Worm (Caenorhabditis elegans) whole organism, early embryonic: Measurements from ENCODE around the gene M117.4.

Experiments used
- aly-1 ChIP-seq: sonication (generic microtip); optimal IDR thresholded peaks from 2 replicates; lab custom pipeline; 2016; ENCODE audit warnings: missing genetic modification characterization, missing compliant biosample characterization
- ama-1 ChIP-seq: fragments of 150-350 bp; optimal IDR thresholded peaks from 2 replicates; lab custom pipeline; 2014
- ceh-36 ChIP-seq: sonication (generic microtip); optimal IDR thresholded peaks from 2 replicates; lab custom pipeline; 2016; ENCODE audit warnings: missing genetic modification characterization, inconsistent platforms, missing compliant biosample characterization
- ets-7 ChIP-seq: sonication (generic microtip); optimal IDR thresholded peaks from 2 replicates; lab custom pipeline; 2016; ENCODE audit warnings: missing genotype, missing genetic modification characterization, missing compliant biosample characterization
- flt-1 ChIP-seq: fragments of 200-800 bp; sonication (Bioruptor generic); IDR thresholded peaks from 2 replicates; pipeline ENCODE4 v1.3.6; 2022; ENCODE audit warnings: missing genetic modification characterization, missing compliant biosample characterization
- hmg-4 ChIP-seq: fragments of 200-800 bp; sonication (Bioruptor generic); optimal IDR thresholded peaks from 2 replicates; lab custom pipeline; 2018; ENCODE audit warnings: mild to moderate bottlenecking, missing genetic modification characterization, missing compliant biosample characterization
- hnd-1 ChIP-seq: sonication (generic microtip); optimal IDR thresholded peaks from 2 replicates; lab custom pipeline; 2016; ENCODE audit warnings: missing genetic modification characterization, missing compliant biosample characterization
- pes-1 ChIP-seq: fragments of 200-800 bp; sonication (Bioruptor generic); IDR thresholded peaks from 2 replicates; pipeline ENCODE4 v1.3.6; 2022; ENCODE audit warnings: missing genetic modification reagents, missing genetic modification characterization, missing compliant biosample characterization
- sea-1 ChIP-seq: fragments of 200-800 bp; sonication (Bioruptor generic); conservative IDR thresholded peaks from 2 replicates; pipeline ENCODE4 v1.3.6; 2022; ENCODE audit warnings: missing genetic modification characterization, missing compliant biosample characterization
- tbx-11 ChIP-seq: fragments of 200-800 bp; sonication (Bioruptor generic); IDR thresholded peaks from 2 replicates; pipeline ENCODE4 v1.3.6; 2022; ENCODE audit warnings: missing genetic modification characterization, missing compliant biosample characterization
- tbx-37 ChIP-seq: fragments of 200-800 bp; sonication (Bioruptor generic); conservative IDR thresholded peaks from 2 replicates; pipeline ENCODE4 v1.3.6; 2022; ENCODE audit warnings: missing genetic modification reagents, missing genetic modification characterization, missing compliant biosample characterization
- tra-4 ChIP-seq: sonication (generic microtip); optimal IDR thresholded peaks from 2 replicates; lab custom pipeline; 2017; ENCODE audit warnings: missing genetic modification characterization, missing compliant biosample characterization

DNA sequence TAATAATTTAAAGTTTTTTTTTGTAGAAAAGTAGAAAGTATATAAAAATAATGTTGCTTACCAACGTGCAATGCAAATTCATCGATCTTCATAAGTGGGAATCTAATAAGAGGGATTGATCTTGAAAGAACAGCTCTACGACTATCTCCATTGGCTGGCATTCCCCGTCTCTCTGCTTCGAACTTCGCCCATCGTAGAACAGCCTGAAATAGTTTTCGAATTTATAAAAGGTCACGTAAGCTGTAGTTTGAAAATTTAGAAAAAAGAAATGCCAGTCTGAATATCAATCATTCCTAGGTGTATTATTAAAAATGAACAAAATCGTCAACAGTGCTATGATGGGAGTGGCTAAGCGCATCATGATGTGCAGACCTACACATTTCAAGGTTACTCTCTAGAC lies 18.5 kb upstream of the M117.4 start, which contains the start of gene F38H4.5:
- TF ChIP-seq ceh-36 (tag; lab: Kevin White, UChicago) (no peak), ama-1 (lab: Kevin White, UChicago) (no peak), tbx-11 (no peak), tra-4 (tag; lab: Kevin White, UChicago) (no peak), pes-1 (no peak), ets-7 (no peak), tbx-37 (no peak), hnd-1 (no peak), aly-1 (tag; lab: Kevin White, UChicago) (no peak), flt-1 (no peak), sea-1 (GFP tag; lab: Robert Waterston, UW) (no peak), hmg-4 (GFP tag; lab: Kevin White, UChicago) (no peak)
